Fruit fly (Drosophila melanogaster): ENCODE results near the gene CG14024.

Gene CG14024

dm6 chr2L:5299628-5299986 lies 15.1 kb downstream of the CG14024 start:
- TF ChIP-seq CTCF (optimal IDR thresholded peaks at IDR 0.05): no peak
- TF ChIP-seq CG8478 (optimal IDR thresholded peaks at IDR 0.05): no peak

- TF ChIP-seq CG8478 (optimal IDR thresholded peaks at IDR 0.05): no peak
- no peak for TF ChIP-seq CTCF (optimal IDR thresholded peaks at IDR 0.05)
Measured at dm6 chr2L:5298978-5299627, 15.6 kb downstream of the CG14024 start.

DNA sequence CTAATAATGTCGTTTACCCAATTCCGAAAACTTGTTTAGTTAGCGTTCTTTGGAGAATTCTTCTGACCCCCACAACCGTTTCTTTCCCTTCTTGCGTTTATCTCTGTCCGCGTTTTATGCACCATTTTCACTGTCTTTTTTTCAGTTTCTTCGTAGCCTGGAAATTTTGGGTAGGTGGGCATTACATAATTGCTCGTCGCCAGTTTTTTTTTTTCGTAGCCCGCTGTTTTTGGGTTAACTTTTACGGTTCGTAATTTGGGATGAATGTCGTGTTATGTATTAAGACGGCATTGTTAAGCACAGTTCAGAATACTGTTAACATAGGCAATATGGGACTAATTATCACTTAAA lies 16.8 kb downstream of the CG14024 start:
- no peak for TF ChIP-seq CTCF (optimal IDR thresholded peaks at IDR 0.05)
- no peak for TF ChIP-seq CG8478 (optimal IDR thresholded peaks at IDR 0.05)

DNA sequence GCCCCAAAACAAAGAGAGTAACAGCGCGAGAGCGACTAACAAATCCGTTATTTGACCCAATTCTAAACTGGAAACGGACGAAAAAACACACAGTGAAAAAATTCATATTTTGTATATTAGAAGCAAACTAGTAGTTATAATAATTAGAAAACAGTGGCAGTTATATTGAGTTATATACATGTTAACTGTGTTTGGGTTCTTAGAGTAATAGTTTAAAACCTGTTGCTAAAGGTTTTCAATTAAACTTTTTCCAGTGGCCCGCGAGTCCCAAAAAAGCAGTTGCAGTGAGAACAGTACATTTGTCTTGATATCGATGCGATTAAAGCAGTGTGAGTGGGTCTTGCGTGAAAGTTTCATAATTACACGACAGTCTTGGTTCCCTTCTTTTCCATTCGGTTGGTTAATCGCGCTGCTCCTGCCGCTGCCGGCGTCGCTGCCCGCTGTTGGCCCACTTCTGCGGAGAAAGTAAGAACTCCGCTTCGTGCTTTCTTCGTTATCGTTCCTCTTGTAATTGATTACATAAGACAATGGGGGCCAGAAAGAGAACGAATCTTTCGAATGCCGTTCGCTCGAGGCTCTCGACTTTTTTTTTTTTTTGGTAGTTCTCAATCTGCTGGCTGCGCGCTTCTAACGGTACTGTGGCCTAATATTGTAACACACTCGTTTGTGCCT lies 17.3 kb downstream of the CG14024 start:
- TF ChIP-seq CTCF (optimal IDR thresholded peaks at IDR 0.05) (no peak), CG8478 (optimal IDR thresholded peaks at IDR 0.05) (no peak)

- TF ChIP-seq CG8478 (optimal IDR thresholded peaks at IDR 0.05) (no peak), CTCF (optimal IDR thresholded peaks at IDR 0.05) (no peak)
Measured at dm6 chr2L:5296672-5297288, 17.9 kb downstream of the CG14024 start.

DNA sequence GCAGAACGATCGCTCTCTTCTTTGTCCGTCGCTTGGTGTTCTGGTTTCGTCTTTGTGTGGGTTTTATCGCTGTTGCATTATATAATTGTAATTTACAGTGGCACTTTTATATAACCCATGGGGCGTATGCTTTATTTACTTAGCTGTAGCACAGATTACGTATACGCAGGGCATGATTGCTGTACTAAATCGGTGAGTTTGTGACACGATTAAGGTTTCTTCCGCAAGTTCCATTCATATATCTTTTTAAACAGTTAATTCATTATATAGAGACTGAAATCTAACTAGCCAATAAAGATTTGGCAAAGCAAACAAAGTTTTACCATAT lies 19.5 kb downstream of the CG14024 start:
- TF ChIP-seq CG8478 (optimal IDR thresholded peaks at IDR 0.05) (no peak), CTCF (optimal IDR thresholded peaks at IDR 0.05) (no peak)

- TF ChIP-seq CTCF (optimal IDR thresholded peaks at IDR 0.05): no peak
- no peak for TF ChIP-seq CG8478 (optimal IDR thresholded peaks at IDR 0.05)
Measured at dm6 chr2L:5294392-5295244, 20.1 kb downstream of the CG14024 start.

DNA sequence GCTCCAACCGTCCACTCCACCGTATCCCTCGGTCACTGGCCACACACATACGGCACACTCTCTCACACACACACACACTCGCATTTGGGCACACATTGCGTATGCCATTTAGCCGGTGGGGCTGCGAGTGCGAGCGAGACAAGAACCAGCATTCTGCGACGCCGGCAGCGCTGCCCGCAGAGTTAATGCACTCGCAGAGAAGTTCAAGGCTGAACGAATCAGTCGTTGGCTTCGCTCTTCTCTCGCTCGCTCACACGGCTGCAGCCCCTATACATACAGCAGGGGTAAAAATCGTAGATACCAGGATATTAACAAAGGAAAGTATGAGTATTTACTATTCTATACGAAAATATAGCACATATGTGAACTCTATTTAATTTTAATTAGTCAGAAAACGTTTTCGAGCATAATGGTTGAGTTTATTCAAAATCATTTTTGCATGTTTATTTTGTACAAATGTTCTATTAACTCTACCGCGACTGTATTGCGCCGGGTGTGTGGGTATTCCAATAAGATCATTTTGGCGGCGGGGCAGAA lies 21.6 kb downstream of the CG14024 start:
- TF ChIP-seq CTCF (optimal IDR thresholded peaks at IDR 0.05) (no peak), CG8478 (optimal IDR thresholded peaks at IDR 0.05) (no peak)

DNA sequence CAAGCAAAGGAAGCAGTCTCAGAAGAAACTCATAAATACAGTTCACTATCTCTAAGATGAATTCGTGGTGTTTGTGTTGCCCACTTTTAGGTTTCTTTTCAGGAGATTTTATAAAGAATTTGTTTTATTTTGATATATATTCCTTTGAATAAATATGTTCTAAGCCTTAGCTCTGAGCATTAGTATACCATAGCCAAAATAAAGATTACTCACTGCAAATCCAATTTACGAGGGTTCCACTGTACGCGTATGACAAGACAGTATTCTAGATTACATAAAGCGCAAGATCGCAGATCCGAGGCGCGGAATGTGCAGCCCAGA lies 22.1 kb downstream of the CG14024 start:
- no peak for TF ChIP-seq CTCF (optimal IDR thresholded peaks at IDR 0.05)
- TF ChIP-seq CG8478 (optimal IDR thresholded peaks at IDR 0.05): no peak

DNA sequence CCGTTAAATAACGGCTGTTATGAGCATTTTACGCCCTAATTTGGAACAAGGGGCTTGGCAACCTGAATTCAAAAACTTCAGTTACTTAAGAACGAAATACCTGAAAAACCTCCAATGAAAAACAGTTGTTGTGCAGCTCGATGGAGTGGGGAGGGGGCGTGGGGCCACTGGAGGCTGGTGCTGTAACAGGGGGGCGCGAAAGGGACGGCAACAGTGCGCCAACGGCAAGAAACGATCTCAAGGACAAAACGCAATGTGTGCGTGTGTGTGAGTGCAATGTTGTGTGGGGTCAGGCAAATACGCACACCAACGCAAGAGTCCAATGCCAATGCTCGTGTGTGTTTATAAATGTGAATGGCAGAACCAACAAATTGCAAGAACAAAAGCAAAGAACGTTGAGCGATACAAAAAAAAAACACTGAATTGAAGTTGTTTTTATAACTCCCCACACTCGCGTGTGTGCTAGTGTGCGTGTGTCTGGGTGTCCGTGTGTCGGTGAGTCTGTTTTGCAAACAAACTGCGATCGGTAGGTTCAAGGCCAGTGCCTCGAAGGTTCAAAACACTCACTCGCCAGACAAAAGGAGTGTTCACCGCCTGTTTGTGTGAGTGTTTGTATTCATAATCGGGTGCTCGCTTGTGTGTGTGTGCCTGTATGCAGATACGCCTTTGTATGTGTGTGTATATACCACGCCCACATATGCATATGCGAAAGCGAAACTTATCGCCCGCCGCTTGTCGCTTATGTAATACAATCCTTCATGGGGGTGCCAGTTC lies 22.6 kb downstream of the CG14024 start:
- TF ChIP-seq CG8478 (optimal IDR thresholded peaks at IDR 0.05) (no peak), CTCF (optimal IDR thresholded peaks at IDR 0.05) (no peak)

- no peak for TF ChIP-seq CG8478 (optimal IDR thresholded peaks at IDR 0.05)
Measured at dm6 chr2L:5291195-5291594, 23.5 kb downstream of the CG14024 start.

dm6 chr2L:5290530-5290929 lies 24.2 kb downstream of the CG14024 start:
- TF ChIP-seq CG8478 (optimal IDR thresholded peaks at IDR 0.05): no peak
- no peak for TF ChIP-seq CTCF (optimal IDR thresholded peaks at IDR 0.05)

- TF ChIP-seq CTCF (optimal IDR thresholded peaks at IDR 0.05) (no peak), CG8478 (optimal IDR thresholded peaks at IDR 0.05) (no peak)
Measured at dm6 chr2L:5289921-5290320, 24.8 kb downstream of the CG14024 start.

dm6 chr2L:5288721-5289120 lies 26.0 kb downstream of the CG14024 start, which contains the start of gene vri:
Gene vri, plus strand, starts transcription at chr2L:5288944.
- TF ChIP-seq CTCF (optimal IDR thresholded peaks at IDR 0.05) (no peak), CG8478 (optimal IDR thresholded peaks at IDR 0.05) (no peak)

DNA sequence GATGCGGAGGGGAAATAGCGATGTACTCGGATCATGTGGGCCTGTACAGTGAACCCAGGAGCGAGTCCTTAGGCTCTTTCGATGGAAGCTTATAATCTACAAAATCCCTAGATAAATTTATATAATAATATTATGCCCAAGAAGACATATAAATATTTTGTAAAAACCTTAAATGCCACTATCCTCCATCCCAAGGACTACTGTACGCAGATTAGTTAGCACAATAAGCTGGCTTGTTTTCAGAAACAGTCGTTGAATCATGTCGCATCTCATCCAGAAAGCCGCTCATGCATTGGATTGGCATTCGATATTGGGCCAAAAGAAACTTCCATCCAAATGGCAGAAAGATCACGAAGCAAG lies 26.5 kb downstream of the CG14024 start:
- no peak for TF ChIP-seq CG8478 (optimal IDR thresholded peaks at IDR 0.05)
- no peak for TF ChIP-seq CTCF (optimal IDR thresholded peaks at IDR 0.05)
